Worm (Caenorhabditis elegans) whole organism, mixed stage, embryonic: Measurements from ENCODE around the gene T26H5.9.

Experiments used
- bed-3 ChIP-seq: fragments of 200-800 bp; sonication (Bioruptor generic); optimal IDR thresholded peaks from 3 replicates; lab custom pipeline; 2018; ENCODE audit warnings: mild to moderate bottlenecking, missing genetic modification characterization, moderate library complexity, missing compliant biosample characterization
- ceh-83 ChIP-seq: fragments of 200-800 bp; sonication (Bioruptor generic); optimal IDR thresholded peaks from 2 replicates; lab custom pipeline; 2018; ENCODE audit warnings: mild to moderate bottlenecking, missing genetic modification characterization, missing compliant biosample characterization
- ces-1 ChIP-seq: fragments of 150-350 bp; optimal IDR thresholded peaks from 2 replicates; lab custom pipeline; 2014; ENCODE audit warnings: missing biosample characterization, missing genetic modification reagents, missing genetic modification characterization
- elt-1 ChIP-seq: sonication (generic microtip); optimal IDR thresholded peaks from 2 replicates; lab custom pipeline; 2017; ENCODE audit warnings: missing genetic modification characterization, mild to moderate bottlenecking, missing compliant biosample characterization, antibody characterized with exemption, moderate library complexity, borderline replicate concordance; ENCODE audit not compliant: insufficient read depth
- flh-1 ChIP-seq: fragments of 200-800 bp; sonication (Bioruptor generic); optimal IDR thresholded peaks from 2 replicates; lab custom pipeline; 2018; ENCODE audit warnings: mild to moderate bottlenecking, missing genetic modification characterization, moderate library complexity, missing compliant biosample characterization
- hlh-1 ChIP-seq: fragments of 150-350 bp; optimal IDR thresholded peaks from 2 replicates; lab custom pipeline; 2014; ENCODE audit warnings: missing biosample characterization, missing genetic modification reagents, missing genetic modification characterization
- mab-5 ChIP-seq: fragments of 150-350 bp; optimal IDR thresholded peaks from 2 replicates; lab custom pipeline; 2014; ENCODE audit warnings: missing biosample characterization, missing genetic modification characterization
- nhr-237 ChIP-seq: fragments of 150-350 bp; optimal IDR thresholded peaks from 2 replicates; lab custom pipeline; 2014; ENCODE audit warnings: missing biosample characterization, missing genetic modification characterization
- nhr-28 ChIP-seq: fragments of 150-350 bp; optimal IDR thresholded peaks from 2 replicates; lab custom pipeline; 2014; ENCODE audit warnings: missing biosample characterization, missing genetic modification characterization
- snpc-4 ChIP-seq: fragments of 150-350 bp; optimal IDR thresholded peaks from 2 replicates; lab custom pipeline; 2014; ENCODE audit warnings: missing biosample characterization, missing genetic modification characterization
- tbx-8 ChIP-seq: fragments of 200-800 bp; sonication (Bioruptor generic); optimal IDR thresholded peaks from 2 replicates; lab custom pipeline; 2018; ENCODE audit warnings: mild to moderate bottlenecking, missing genetic modification characterization, moderate library complexity, missing compliant biosample characterization
- unc-39 ChIP-seq: fragments of 150-350 bp; optimal IDR thresholded peaks from 2 replicates; lab custom pipeline; 2014; ENCODE audit warnings: missing biosample characterization, missing genetic modification characterization

DNA sequence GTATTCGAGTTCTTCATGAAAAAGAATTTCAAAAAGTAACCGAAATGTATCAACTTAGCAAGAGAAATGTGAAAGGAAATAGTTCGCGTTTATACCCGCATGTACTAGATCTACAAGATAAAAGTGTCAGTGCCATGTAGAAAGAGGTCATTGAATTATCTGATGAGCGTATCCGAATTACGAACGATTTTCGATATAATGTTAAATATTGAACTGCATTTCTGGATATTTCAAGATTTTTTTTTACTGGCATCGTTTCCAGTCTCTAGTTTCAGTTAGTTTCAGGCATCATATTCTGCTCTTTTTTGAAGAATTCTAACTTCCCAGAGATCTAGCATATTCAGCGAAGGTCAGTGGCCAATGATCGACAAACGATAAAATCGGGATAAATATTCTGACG is 36.7 kb downstream of the T26H5.9 start, which contains the start of gene nhr-150:
- TF ChIP-seq bed-3 (GFP tag; lab: Kevin White, UChicago) (no peak), snpc-4 (tag; lab: Kevin White, UChicago) (no peak), ceh-83 (GFP tag; lab: Kevin White, UChicago) (no peak), tbx-8 (no peak), hlh-1 (tag; lab: Kevin White, UChicago) (no peak), ces-1 (GFP tag; lab: Kevin White, UChicago) (no peak), flh-1 (GFP tag; lab: Kevin White, UChicago) (no peak), nhr-28 (no peak), unc-39 (no peak), nhr-237 (tag; lab: Kevin White, UChicago) (no peak), mab-5 (no peak), elt-1 (peak; percentile 61)
